Fruit fly (Drosophila melanogaster) whole organism: Measurements from ENCODE around the gene CG17364.

Experiments
- CG8478 ChIP-seq: fragments of >200 bp; optimal IDR thresholded peaks from 2 replicates; lab custom pipeline; 2018; ENCODE audit warnings: inconsistent platforms
- Dll ChIP-seq: fragments of >200 bp; optimal IDR thresholded peaks from 2 replicates; lab custom pipeline; 2017
- EcR ChIP-seq, 2 experiments: fragments of >200 bp; optimal IDR thresholded peaks; 2 replicates each; lab custom pipeline; 2017; ENCODE audit warnings: missing biosample characterization in 2 of 2, missing genetic modification characterization in 2 of 2, missing genetic modification reagents in 2 of 2
- pan ChIP-seq: fragments of >200 bp; optimal IDR thresholded peaks from 2 replicates; lab custom pipeline; 2017
- psq ChIP-seq: fragments of >200 bp; optimal IDR thresholded peaks from 2 replicates; lab custom pipeline; 2017
- usp ChIP-seq: fragments of >200 bp; optimal IDR thresholded peaks from 2 replicates; lab custom pipeline; 2017; ENCODE audit warnings: missing biosample characterization, missing genetic modification characterization, mixed read lengths

dm6 chr3L:13986330-13986729, 6.9 kb downstream of the CG17364 start, which contains the start of gene CG17362:
- no peak for TF ChIP-seq Dll (lab: Kevin White, UChicago)
- TF ChIP-seq pan, result no peak
- no peak for TF ChIP-seq CG8478 (lab: Kevin White, UChicago)
- no peak for TF ChIP-seq EcR (GFP tag; optimal IDR thresholded peaks at IDR 0.05; lab: Kevin White, UChicago)
- no peak for TF ChIP-seq psq (lab: Kevin White, UChicago)
- no peak for TF ChIP-seq usp (GFP tag; lab: Kevin White, UChicago)
